Worm (Caenorhabditis elegans): Measurements from ENCODE around the gene F53C3.3.

Gene F53C3.3

ce11 chrII:3902798-3903197 is at the start of gene F53C3.3:
Gene F53C3.3, plus strand, starts transcription at chrII:3902856.
- TF ChIP-seq nhr-25 (tag; optimal IDR thresholded peaks at IDR 0.05) (no peak), lin-39 (tag; optimal IDR thresholded peaks at IDR 0.05) (no peak), nhr-28 (tag; optimal IDR thresholded peaks at IDR 0.05) (no peak), nhr-77 (tag; optimal IDR thresholded peaks at IDR 0.05) (no peak), egl-27 (tag; optimal IDR thresholded peaks at IDR 0.05) (no peak), ceh-9 (tag; optimal IDR thresholded peaks at IDR 0.05) (no peak), unc-62 (GFP tag; optimal IDR thresholded peaks at IDR 0.05) (no peak), pqm-1 (tag; optimal IDR thresholded peaks at IDR 0.05) (no peak), jun-1 (tag; optimal IDR thresholded peaks at IDR 0.05) (no peak), ceh-82 (tag; optimal IDR thresholded peaks at IDR 0.05) (no peak), hmg-11 (tag; optimal IDR thresholded peaks at IDR 0.05) (no peak), tbx-2 (tag; optimal IDR thresholded peaks at IDR 0.05) (no peak), daf-12 (tag; optimal IDR thresholded peaks at IDR 0.05) (no peak), nhr-76 (tag; optimal IDR thresholded peaks at IDR 0.05) (no peak), sea-2 (GFP tag; optimal IDR thresholded peaks at IDR 0.05) (no peak), eor-1 (tag; optimal IDR thresholded peaks at IDR 0.05) (no peak), elt-3 (tag; optimal IDR thresholded peaks at IDR 0.05) (no peak)

- TF ChIP-seq ceh-16 (tag; optimal IDR thresholded peaks at IDR 0.05), result no peak
- TF ChIP-seq lin-39 (tag; optimal IDR thresholded peaks at IDR 0.05), result no peak
- no peak for TF ChIP-seq nhr-77 (tag; optimal IDR thresholded peaks at IDR 0.05)
- no peak for TF ChIP-seq ama-1 (optimal IDR thresholded peaks at IDR 0.05)
- no peak for TF ChIP-seq ZK546.5 (tag; optimal IDR thresholded peaks at IDR 0.05)
- TF ChIP-seq mdl-1 (tag; optimal IDR thresholded peaks at IDR 0.05), result no peak
- TF ChIP-seq nhr-25 (tag; optimal IDR thresholded peaks at IDR 0.05), result no peak
- TF ChIP-seq mml-1 (tag; optimal IDR thresholded peaks at IDR 0.05), result no peak
- TF ChIP-seq fkh-10 (GFP tag; optimal IDR thresholded peaks at IDR 0.05), result no peak
Observed at ce11 chrII:3860826-3861225, 41.8 kb upstream of the F53C3.3 start, which contains the start of gene oac-11. Gene oac-11, minus strand, starts transcription at chrII:3860926.

DNA sequence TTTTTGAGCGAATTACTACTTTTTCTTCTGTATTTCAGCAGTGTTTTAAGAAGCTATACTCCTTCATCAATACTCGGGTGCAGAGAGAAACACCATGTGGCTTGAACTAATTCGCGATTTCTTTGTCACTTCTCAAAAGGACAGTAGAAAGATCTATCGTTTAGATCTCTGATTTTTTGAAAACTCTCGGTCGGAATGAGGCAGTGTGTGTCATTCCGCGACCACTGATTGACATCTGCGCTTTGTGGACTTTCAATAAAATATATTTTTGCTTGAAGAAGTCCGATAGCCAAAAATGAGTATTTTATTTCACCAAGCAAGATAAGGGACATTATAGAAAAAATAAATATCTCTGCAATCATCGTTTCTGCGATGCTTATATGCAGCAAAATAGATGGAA is 40.6 kb upstream of the F53C3.3 start:
- TF ChIP-seq nhr-23 (tag; optimal IDR thresholded peaks at IDR 0.05) (peak; percentile 7), ztf-4 (tag; optimal IDR thresholded peaks at IDR 0.05) (no peak), eor-1 (tag; optimal IDR thresholded peaks at IDR 0.05) (no peak), pha-4 (tag; optimal IDR thresholded peaks at IDR 0.05) (no peak), elt-1 (tag; optimal IDR thresholded peaks at IDR 0.05) (peak; percentile 60)

ce11 chrII:3864652-3865051 is 38.0 kb upstream of the F53C3.3 start, which contains the start of gene nhr-261:
Gene nhr-261, minus strand, starts transcription at chrII:3864752.
- no peak for TF ChIP-seq nhr-11 (tag; optimal IDR thresholded peaks at IDR 0.05)

DNA sequence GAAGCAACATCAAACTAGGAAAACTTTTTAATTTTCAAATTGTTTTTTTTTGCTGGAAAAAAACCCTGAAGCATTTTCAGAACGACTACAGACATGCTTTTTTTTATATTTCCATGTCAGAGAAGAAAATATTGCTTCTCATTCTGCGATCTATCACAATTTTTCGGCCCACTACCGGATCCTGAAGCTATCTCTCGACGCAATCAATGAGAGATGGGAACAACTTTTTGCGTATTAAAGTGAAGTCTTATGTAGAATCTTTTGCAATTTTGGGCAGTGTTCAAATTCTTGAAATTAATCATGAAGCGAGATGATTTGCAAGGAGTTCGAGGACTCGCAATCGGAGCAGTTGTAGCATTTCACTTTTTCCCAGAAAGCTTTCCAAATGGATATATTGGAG is 33.1 kb upstream of the F53C3.3 start, which contains the start of gene oac-10:
Gene oac-10 (plus strand): TSS at position 301 of the 400 bp plus-strand sequence.
- TF ChIP-seq ama-1 (optimal IDR thresholded peaks at IDR 0.05) (no peak), pha-4 (tag; optimal IDR thresholded peaks at IDR 0.05) (no peak), fkh-2 (tag; optimal IDR thresholded peaks at IDR 0.05) (no peak), daf-12 (tag; optimal IDR thresholded peaks at IDR 0.05) (no peak), nhr-28 (tag; optimal IDR thresholded peaks at IDR 0.05) (no peak), tbx-2 (tag; optimal IDR thresholded peaks at IDR 0.05) (no peak), lsy-12 (tag; optimal IDR thresholded peaks at IDR 0.05) (no peak), ztf-11 (tag; optimal IDR thresholded peaks at IDR 0.05) (no peak), nhr-25 (tag; optimal IDR thresholded peaks at IDR 0.05) (no peak), aly-2 (tag; optimal IDR thresholded peaks at IDR 0.05) (no peak), unc-39 (tag; optimal IDR thresholded peaks at IDR 0.05) (no peak), pqm-1 (tag; optimal IDR thresholded peaks at IDR 0.05) (no peak), elt-2 (tag; optimal IDR thresholded peaks at IDR 0.05) (no peak), egl-27 (tag; optimal IDR thresholded peaks at IDR 0.05) (no peak), ceh-16 (tag; optimal IDR thresholded peaks at IDR 0.05) (no peak), egl-5 (tag; optimal IDR thresholded peaks at IDR 0.05) (no peak), mml-1 (tag; optimal IDR thresholded peaks at IDR 0.05) (no peak)

All from whole organism, L3 larva.